Fruit fly (Drosophila melanogaster): Measurements from ENCODE around the gene alpha-Est4.

Gene alpha-Est4

dm6 chr3R:7500513-7500912 is 37.9 kb downstream of the alpha-Est4 start (continued):
- TF ChIP-seq CG7963 (GFP tag; IDR thresholded peaks at IDR 0.05; ENCODE audit: partially characterized antibody), result no peak
- no peak for TF ChIP-seq pzg (GFP tag; optimal IDR thresholded peaks at IDR 0.05)
- no peak for TF ChIP-seq Sox100B (GFP tag; optimal IDR thresholded peaks at IDR 0.05)
- TF ChIP-seq GATAe (GFP tag; conservative IDR thresholded peaks at IDR 0.05), result no peak
- TF ChIP-seq CG3847 (GFP tag; IDR thresholded peaks at IDR 0.05), result peak; percentile 44
- no peak for TF ChIP-seq Ets97D (GFP tag; optimal IDR thresholded peaks at IDR 0.05)
- peak; percentile 17 for TF ChIP-seq bcd (GFP tag; optimal IDR thresholded peaks at IDR 0.05)
- TF ChIP-seq ab (GFP tag; optimal IDR thresholded peaks at IDR 0.05), result no peak
- TF ChIP-seq MBD-R2 (GFP tag; IDR thresholded peaks at IDR 0.05), result no peak
- no peak for TF ChIP-seq Hr39 (optimal IDR thresholded peaks at IDR 0.05)
- no peak for TF ChIP-seq Neu2 (GFP tag; optimal IDR thresholded peaks at IDR 0.05; ENCODE audit: borderline replicate concordance)
- TF ChIP-seq danr (GFP tag; IDR thresholded peaks at IDR 0.05), result no peak
- TF ChIP-seq CG31388 (GFP tag; optimal IDR thresholded peaks at IDR 0.05), result no peak
- TF ChIP-seq run (tag; optimal IDR thresholded peaks at IDR 0.05), result no peak
- no peak for TF ChIP-seq Sry-β (GFP tag; optimal IDR thresholded peaks at IDR 0.05)
- no peak for TF ChIP-seq jigr1 (GFP tag; IDR thresholded peaks at IDR 0.05)
- no peak for TF ChIP-seq CG18764 (GFP tag; optimal IDR thresholded peaks at IDR 0.05)
- TF ChIP-seq CG17328 (GFP tag; IDR thresholded peaks at IDR 0.05), result peak; percentile 11; the same call in 1 of the 2 replicates
- TF ChIP-seq Hr3 (GFP tag; optimal IDR thresholded peaks at IDR 0.05), result no peak
- peak; percentile 33 for TF ChIP-seq CG13624 (GFP tag; optimal IDR thresholded peaks at IDR 0.05)
- no peak for TF ChIP-seq CG5180 (GFP tag; optimal IDR thresholded peaks at IDR 0.05)
- no peak for TF ChIP-seq Fer1 (GFP tag; optimal IDR thresholded peaks at IDR 0.05)
- TF ChIP-seq CG32532 (GFP tag; IDR thresholded peaks at IDR 0.05), result peak; percentile 57
- no peak for TF ChIP-seq abd-A (tag; optimal IDR thresholded peaks at IDR 0.05)
- peak; percentile 49 for TF ChIP-seq CG7839 (tag; optimal IDR thresholded peaks at IDR 0.05)
- TF ChIP-seq CG7786 (GFP tag; optimal IDR thresholded peaks at IDR 0.05), result no peak
- TF ChIP-seq dimm (GFP tag; IDR thresholded peaks at IDR 0.05), result no peak
- TF ChIP-seq PHDP (tag; optimal IDR thresholded peaks at IDR 0.05), result peak; percentile 52
- TF ChIP-seq CG10209 (GFP tag; optimal IDR thresholded peaks at IDR 0.05), result no peak
- peak; percentile 76 for TF ChIP-seq CG2120 (GFP tag; optimal IDR thresholded peaks at IDR 0.05)
- no peak for TF ChIP-seq Asciz (GFP tag; optimal IDR thresholded peaks at IDR 0.05)
- TF ChIP-seq emc (GFP tag; optimal IDR thresholded peaks at IDR 0.05), result no peak
- TF ChIP-seq D (optimal IDR thresholded peaks at IDR 0.05), result no peak
- no peak for TF ChIP-seq D (GFP tag; optimal IDR thresholded peaks at IDR 0.05)
- no peak for TF ChIP-seq Ets65A (GFP tag)
- no peak for TF ChIP-seq cato (GFP tag; optimal IDR thresholded peaks at IDR 0.05; ENCODE audit: borderline replicate concordance)
- TF ChIP-seq unc-4 (GFP tag; IDR thresholded peaks at IDR 0.05; ENCODE audit: partially characterized antibody), result no peak
- no peak for TF ChIP-seq Awh (GFP tag; IDR thresholded peaks at IDR 0.05)
- peak; percentile 30; the same call in 1 of the 3 replicates for TF ChIP-seq dysf (GFP tag; IDR thresholded peaks at IDR 0.05)
- no peak for TF ChIP-seq twi (tag; optimal IDR thresholded peaks at IDR 0.05)
- TF ChIP-seq Atf3 (GFP tag; optimal IDR thresholded peaks at IDR 0.05), result no peak
- no peak for TF ChIP-seq Optix (GFP tag; IDR thresholded peaks at IDR 0.05)
- TF ChIP-seq tgo (GFP tag; IDR thresholded peaks at IDR 0.05), result 0 out of 3 replicates have a peak, but pooled peaks have one; percentile 14
- no peak for TF ChIP-seq gcm (GFP tag; optimal IDR thresholded peaks at IDR 0.05)
- no peak for TF ChIP-seq CG17912 (GFP tag; optimal IDR thresholded peaks at IDR 0.05)
- TF ChIP-seq CG30020 (tag; optimal IDR thresholded peaks at IDR 0.05), result no peak
- no peak for TF ChIP-seq Dek (tag; optimal IDR thresholded peaks at IDR 0.05)
- TF ChIP-seq Hey (tag; optimal IDR thresholded peaks at IDR 0.05), result no peak
- TF ChIP-seq tap (tag; optimal IDR thresholded peaks at IDR 0.05), result no peak
- TF ChIP-seq HLHmδ (GFP tag; optimal IDR thresholded peaks at IDR 0.05), result no peak
- no peak for TF ChIP-seq CG4424 (GFP tag; optimal IDR thresholded peaks at IDR 0.05)
- TF ChIP-seq CG8944 (GFP tag; optimal IDR thresholded peaks at IDR 0.05), result no peak
- TF ChIP-seq zfh2 (GFP tag; optimal IDR thresholded peaks at IDR 0.05), result peak; percentile 28

Data from whole organism, embryonic.